Fruit fly (Drosophila melanogaster): ENCODE data around the gene CG14926.
A peak's percentile ranks its signal among the peaks of the same experiment; 100 is the strongest.

The CG14926 gene

DNA sequence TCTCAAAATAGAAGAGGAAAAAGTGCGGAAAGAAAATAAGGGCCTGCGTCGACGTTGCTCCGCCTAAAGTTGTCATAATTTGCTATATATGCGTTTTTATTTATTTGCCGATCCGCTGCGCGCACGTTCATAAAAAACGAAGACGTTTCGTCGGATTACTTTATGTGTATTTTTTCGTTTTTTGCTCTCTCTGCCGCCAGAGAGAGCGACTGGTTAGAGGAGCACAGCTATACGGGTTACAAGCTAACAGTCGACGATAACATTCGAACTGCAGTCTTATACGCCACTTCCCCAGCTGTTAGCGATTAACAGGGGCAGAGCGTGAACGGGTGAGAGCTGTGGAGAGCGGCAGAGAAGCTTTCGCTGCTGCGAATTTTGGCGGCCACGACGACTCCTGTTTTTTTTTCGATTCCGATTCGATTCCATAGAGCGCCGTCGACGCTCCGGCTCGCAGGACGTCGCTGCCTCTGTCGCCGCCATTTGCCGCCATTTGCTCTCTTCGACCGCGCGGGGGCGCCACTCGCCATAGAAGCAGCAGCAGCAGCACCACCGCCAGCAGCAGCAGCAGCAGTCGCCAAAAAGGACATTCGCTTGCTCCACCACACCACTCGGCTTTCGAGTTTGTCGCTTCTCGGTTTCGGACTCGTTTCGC, 15.5 kb upstream of the CG14926 start, which contains the start of gene salr:
Gene salr (plus strand): TSS at position 426 of the 652 bp plus-strand sequence.
- 0 out of 2 replicates have a peak, but pooled peaks have one; percentile 21 for TF ChIP-seq CG32532 (GFP tag; IDR thresholded peaks at IDR 0.05)
- peak; percentile 5; the same call in 1 of the 2 replicates for TF ChIP-seq CG4360 (GFP tag; IDR thresholded peaks at IDR 0.05)
- TF ChIP-seq CG2199 (GFP tag; IDR thresholded peaks at IDR 0.05), result 0 out of 3 replicates have a peak, but pooled peaks have one; percentile 12
- no peak for TF ChIP-seq Hsf (GFP tag; optimal IDR thresholded peaks at IDR 0.05)
- TF ChIP-seq insv (GFP tag; optimal IDR thresholded peaks at IDR 0.05), result no peak
- TF ChIP-seq CG31441 (GFP tag; IDR thresholded peaks at IDR 0.05), result no peak
- no peak for TF ChIP-seq Ssrp (tag; optimal IDR thresholded peaks at IDR 0.05)
- no peak for TF ChIP-seq gt (GFP tag; IDR thresholded peaks at IDR 0.05)
- TF ChIP-seq shn (GFP tag; optimal IDR thresholded peaks at IDR 0.05), result no peak
- no peak for TF ChIP-seq Sox100B (GFP tag; optimal IDR thresholded peaks at IDR 0.05)
- no peak for TF ChIP-seq slou (GFP tag; optimal IDR thresholded peaks at IDR 0.05)
- TF ChIP-seq Atf3 (GFP tag; optimal IDR thresholded peaks at IDR 0.05), result no peak
- no peak for TF ChIP-seq rib (GFP tag; IDR thresholded peaks at IDR 0.05)
- peak; percentile 27; the same call in 1 of the 3 replicates for TF ChIP-seq zen2 (GFP tag; IDR thresholded peaks at IDR 0.05; ENCODE audit: partially characterized antibody)
- no peak for TF ChIP-seq CkIIα-i1 (GFP tag; IDR thresholded peaks at IDR 0.05)
- TF ChIP-seq Nf-YB (GFP tag; optimal IDR thresholded peaks at IDR 0.05), result peak; percentile 89
- peak; percentile 22; the same call in 1 of the 2 replicates for TF ChIP-seq sim (GFP tag; IDR thresholded peaks at IDR 0.05)
- TF ChIP-seq CG18619 (GFP tag; optimal IDR thresholded peaks at IDR 0.05), result no peak
- peak; percentile 53 for TF ChIP-seq seq (GFP tag; IDR thresholded peaks at IDR 0.05)
- peak; percentile 25 for TF ChIP-seq D (optimal IDR thresholded peaks at IDR 0.05)
- no peak for TF ChIP-seq D (GFP tag; optimal IDR thresholded peaks at IDR 0.05)
- TF ChIP-seq CG10321 (GFP tag; IDR thresholded peaks at IDR 0.05), result peak; percentile 90
- 0 out of 2 replicates have a peak, but pooled peaks have one; percentile 13 for TF ChIP-seq H2.0 (GFP tag; IDR thresholded peaks at IDR 0.05)
- TF ChIP-seq hth (optimal IDR thresholded peaks at IDR 0.05), result no peak
- TF ChIP-seq cad (GFP tag; optimal IDR thresholded peaks at IDR 0.05), result peak; percentile 19
- peak; percentile 67 for TF ChIP-seq abd-A (tag; optimal IDR thresholded peaks at IDR 0.05)
- TF ChIP-seq HLH3B (GFP tag; IDR thresholded peaks at IDR 0.05), result no peak
- no peak for TF ChIP-seq Lhr (GFP tag; optimal IDR thresholded peaks at IDR 0.05)
- TF ChIP-seq sens-2 (GFP tag; IDR thresholded peaks at IDR 0.05), result 0 out of 2 replicates have a peak, but pooled peaks have one; percentile 28
- TF ChIP-seq bab2 (GFP tag; optimal IDR thresholded peaks at IDR 0.05), result no peak
- no peak for TF ChIP-seq wor (GFP tag; IDR thresholded peaks at IDR 0.05)
- TF ChIP-seq Jarid2 (GFP tag; optimal IDR thresholded peaks at IDR 0.05), result peak; percentile 63
- TF ChIP-seq Elba2 (GFP tag; optimal IDR thresholded peaks at IDR 0.05), result peak; percentile 7
- TF ChIP-seq Ets97D (GFP tag; optimal IDR thresholded peaks at IDR 0.05), result no peak
- peak; percentile 49 for TF ChIP-seq phol (tag; optimal IDR thresholded peaks at IDR 0.05)
- peak; percentile 78 for TF ChIP-seq sqz (GFP tag; optimal IDR thresholded peaks at IDR 0.05)
- TF ChIP-seq dmrt99B (tag; optimal IDR thresholded peaks at IDR 0.05), result no peak
- no peak for TF ChIP-seq hkb (optimal IDR thresholded peaks at IDR 0.05)
- TF ChIP-seq hkb (GFP tag; IDR thresholded peaks at IDR 0.05), result 0 out of 2 replicates have a peak, but pooled peaks have one; percentile 16
- TF ChIP-seq Drgx (GFP tag; IDR thresholded peaks at IDR 0.05), result no peak; the same call in 1 of the 2 replicates
- TF ChIP-seq vvl (GFP tag; IDR thresholded peaks at IDR 0.05), result peak; percentile 54; the same call in 1 of the 2 replicates
- peak; percentile 89 for TF ChIP-seq CTCF (GFP tag; optimal IDR thresholded peaks at IDR 0.05)
- TF ChIP-seq CG3726 (GFP tag; IDR thresholded peaks at IDR 0.05), result no peak
- TF ChIP-seq CG12155 (GFP tag; optimal IDR thresholded peaks at IDR 0.05), result no peak
- 0 out of 3 replicates have a peak, but pooled peaks have one; percentile 31 for TF ChIP-seq Opbp (GFP tag; IDR thresholded peaks at IDR 0.05; ENCODE audit: partially characterized antibody)
- no peak for TF ChIP-seq bigmax (GFP tag; optimal IDR thresholded peaks at IDR 0.05)
- peak; percentile 73 to 82 for TF ChIP-seq Trl (optimal IDR thresholded peaks at IDR 0.05)
- TF ChIP-seq Trl (GFP tag; optimal IDR thresholded peaks at IDR 0.05), result peak; percentile 22
- peak in 1 of 2 experiments; percentile 75 for TF ChIP-seq bsh (GFP tag; optimal IDR thresholded peaks at IDR 0.05)
- TF ChIP-seq Med (GFP tag), result peak; percentile 47
- TF ChIP-seq emc (GFP tag; optimal IDR thresholded peaks at IDR 0.05), result no peak
- TF ChIP-seq Deaf1 (tag; optimal IDR thresholded peaks at IDR 0.05), result peak; percentile 91
